Worm (Caenorhabditis elegans): ENCODE measurements around the gene C43F9.11.

C43F9.11 gene

ce11 chrIV:10602644-10603043 is 6.0 kb downstream of the C43F9.11 start, which contains the start of gene R09H10.2:
R09H10.2 (plus strand) TSS chrIV:10602944.
- no peak for TF ChIP-seq sem-4 (tag; optimal IDR thresholded peaks at IDR 0.05)
- TF ChIP-seq nhr-23 (tag; optimal IDR thresholded peaks at IDR 0.05) = no peak
- TF ChIP-seq R02D3.7 (tag; optimal IDR thresholded peaks at IDR 0.05) = no peak
- no peak for TF ChIP-seq crh-2 (tag; optimal IDR thresholded peaks at IDR 0.05)
- TF ChIP-seq dmd-4 (tag; optimal IDR thresholded peaks at IDR 0.05) = no peak

ce11 chrIV:10606575-10607080 is 10.0 kb downstream of the C43F9.11 start, which contains the start of gene R09H10.3:
R09H10.3 (plus strand) TSS chrIV:10607030.
- TF ChIP-seq dmd-4 (tag; optimal IDR thresholded peaks at IDR 0.05) (no peak), sem-4 (tag; optimal IDR thresholded peaks at IDR 0.05) (no peak), lsy-2 (tag; optimal IDR thresholded peaks at IDR 0.05) (no peak), ztf-1 (GFP tag; conservative IDR thresholded peaks at IDR 0.05) (no peak), ztf-4 (tag; optimal IDR thresholded peaks at IDR 0.05) (no peak), nhr-6 (tag; optimal IDR thresholded peaks at IDR 0.05) (no peak), nhr-25 (tag; optimal IDR thresholded peaks at IDR 0.05) (no peak), nhr-77 (tag; optimal IDR thresholded peaks at IDR 0.05) (no peak), nhr-129 (tag; optimal IDR thresholded peaks at IDR 0.05) (no peak), ama-1 (optimal IDR thresholded peaks at IDR 0.05) (no peak), ceh-82 (tag; optimal IDR thresholded peaks at IDR 0.05) (no peak), snpc-4 (tag; optimal IDR thresholded peaks at IDR 0.05) (no peak), C34F6.9 (tag; optimal IDR thresholded peaks at IDR 0.05) (no peak), gmeb-1 (tag; optimal IDR thresholded peaks at IDR 0.05) (no peak), crh-2 (tag; optimal IDR thresholded peaks at IDR 0.05) (no peak), mbf-1 (tag; optimal IDR thresholded peaks at IDR 0.05) (no peak), fos-1 (tag; optimal IDR thresholded peaks at IDR 0.05) (no peak), blmp-1 (tag; optimal IDR thresholded peaks at IDR 0.05; ENCODE audit: insufficient read depth) (no peak)

ce11 chrIV:10608275-10608674 is 11.7 kb downstream of the C43F9.11 start, which contains the start of gene R09H10.6:
R09H10.6 (plus strand) TSS chrIV:10608575.
- TF ChIP-seq nhr-25 (tag; optimal IDR thresholded peaks at IDR 0.05) (no peak), ztf-4 (tag; optimal IDR thresholded peaks at IDR 0.05) (no peak), unc-39 (tag; optimal IDR thresholded peaks at IDR 0.05) (no peak), lin-11 (tag; optimal IDR thresholded peaks at IDR 0.05) (no peak), nhr-11 (tag; optimal IDR thresholded peaks at IDR 0.05) (no peak), gmeb-1 (tag; optimal IDR thresholded peaks at IDR 0.05) (no peak), ceh-16 (tag; optimal IDR thresholded peaks at IDR 0.05) (no peak), lin-39 (tag; optimal IDR thresholded peaks at IDR 0.05) (no peak), R02D3.7 (tag; optimal IDR thresholded peaks at IDR 0.05) (no peak), zag-1 (tag; optimal IDR thresholded peaks at IDR 0.05) (no peak), mbf-1 (tag; optimal IDR thresholded peaks at IDR 0.05) (no peak), nhr-23 (tag; optimal IDR thresholded peaks at IDR 0.05) (no peak), sma-9 (GFP tag; optimal IDR thresholded peaks at IDR 0.05) (no peak), sma-9 (tag; optimal IDR thresholded peaks at IDR 0.05) (no peak), nhr-77 (tag; optimal IDR thresholded peaks at IDR 0.05) (no peak), C34F6.9 (tag; optimal IDR thresholded peaks at IDR 0.05) (no peak), lsy-2 (tag; optimal IDR thresholded peaks at IDR 0.05) (no peak), nhr-129 (tag; optimal IDR thresholded peaks at IDR 0.05) (no peak), ZK546.5 (tag; optimal IDR thresholded peaks at IDR 0.05) (no peak), fos-1 (tag; optimal IDR thresholded peaks at IDR 0.05) (no peak), elt-1 (tag; optimal IDR thresholded peaks at IDR 0.05) (no peak)

DNA sequence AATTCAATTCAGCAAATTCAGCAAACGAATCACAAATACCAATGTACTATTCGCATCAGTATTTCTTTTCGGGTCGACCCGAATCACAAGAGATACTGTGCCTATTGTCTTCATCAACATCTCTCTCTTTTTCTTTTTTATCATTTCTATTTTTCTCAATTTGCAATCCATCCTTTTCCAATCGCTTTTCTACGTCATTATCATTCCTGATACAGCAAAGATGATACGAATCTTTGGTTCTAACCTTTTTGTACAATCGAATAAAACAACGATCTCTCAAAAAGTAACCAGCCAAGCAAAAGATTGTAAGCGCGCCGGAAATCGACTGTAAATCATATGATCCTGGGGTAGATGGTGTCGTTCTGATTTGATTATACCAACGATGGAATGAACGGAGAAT is 13.3 kb downstream of the C43F9.11 start:
- TF ChIP-seq snpc-4 (tag; optimal IDR thresholded peaks at IDR 0.05) = no peak
- TF ChIP-seq nhr-129 (tag; optimal IDR thresholded peaks at IDR 0.05) = no peak
- no peak for TF ChIP-seq nhr-10 (tag; optimal IDR thresholded peaks at IDR 0.05)
- TF ChIP-seq egl-27 (tag; optimal IDR thresholded peaks at IDR 0.05) = no peak
- peak; percentile 24 for TF ChIP-seq sma-3 (GFP tag; optimal IDR thresholded peaks at IDR 0.05)
- no peak for TF ChIP-seq peb-1 (tag; optimal IDR thresholded peaks at IDR 0.05)
- TF ChIP-seq blmp-1 (tag; optimal IDR thresholded peaks at IDR 0.05; ENCODE audit: insufficient read depth) = no peak
- no peak for TF ChIP-seq lin-11 (tag; optimal IDR thresholded peaks at IDR 0.05)
- no peak for TF ChIP-seq ztf-1 (GFP tag; conservative IDR thresholded peaks at IDR 0.05)
- peak; percentile 54 for TF ChIP-seq sma-9 (GFP tag; optimal IDR thresholded peaks at IDR 0.05)
- no peak for TF ChIP-seq sma-9 (tag; optimal IDR thresholded peaks at IDR 0.05)
- no peak for TF ChIP-seq nhr-11 (tag; optimal IDR thresholded peaks at IDR 0.05)
- no peak for TF ChIP-seq nhr-25 (tag; optimal IDR thresholded peaks at IDR 0.05)
- no peak for TF ChIP-seq nhr-237 (tag; optimal IDR thresholded peaks at IDR 0.05)
- TF ChIP-seq gmeb-1 (tag; optimal IDR thresholded peaks at IDR 0.05) = no peak
- TF ChIP-seq R02D3.7 (tag; optimal IDR thresholded peaks at IDR 0.05) = no peak
- no peak for TF ChIP-seq nhr-6 (tag; optimal IDR thresholded peaks at IDR 0.05)
- no peak for TF ChIP-seq nhr-12 (tag; optimal IDR thresholded peaks at IDR 0.05)
- TF ChIP-seq unc-39 (tag; optimal IDR thresholded peaks at IDR 0.05) = no peak
- TF ChIP-seq zag-1 (tag; optimal IDR thresholded peaks at IDR 0.05) = no peak
- no peak for TF ChIP-seq crh-2 (tag; optimal IDR thresholded peaks at IDR 0.05)
- TF ChIP-seq alr-1 (tag; optimal IDR thresholded peaks at IDR 0.05) = no peak
- TF ChIP-seq ZK546.5 (tag; optimal IDR thresholded peaks at IDR 0.05) = no peak
- no peak for TF ChIP-seq F13H6.1 (tag; optimal IDR thresholded peaks at IDR 0.05)
- no peak for TF ChIP-seq lin-39 (tag; optimal IDR thresholded peaks at IDR 0.05)
- no peak for TF ChIP-seq lsy-2 (tag; optimal IDR thresholded peaks at IDR 0.05)
- TF ChIP-seq fos-1 (tag; optimal IDR thresholded peaks at IDR 0.05) = peak; percentile 10
- TF ChIP-seq skn-1 (tag; optimal IDR thresholded peaks at IDR 0.05) = no peak
- TF ChIP-seq mab-5 (tag; optimal IDR thresholded peaks at IDR 0.05) = no peak
- peak; percentile 2 for TF ChIP-seq nhr-21 (tag; optimal IDR thresholded peaks at IDR 0.05)
- no peak for TF ChIP-seq ztf-4 (tag; optimal IDR thresholded peaks at IDR 0.05)
- no peak for TF ChIP-seq sem-4 (tag; optimal IDR thresholded peaks at IDR 0.05)
